Worm (Caenorhabditis elegans) whole organism, late embryonic: ENCODE measurements around the gene clp-7.

Source experiments
- ama-1 ChIP-seq: fragments of 150-350 bp; optimal IDR thresholded peaks from 2 replicates; lab custom pipeline; 2014
- ceh-48 ChIP-seq: sonication (generic microtip); optimal IDR thresholded peaks from 2 replicates; lab custom pipeline; 2016; ENCODE audit warnings: missing genetic modification characterization, inconsistent platforms, missing compliant biosample characterization
- dmd-4 ChIP-seq: sonication (generic microtip); optimal IDR thresholded peaks from 2 replicates; lab custom pipeline; 2016; ENCODE audit warnings: borderline replicate concordance, missing genetic modification characterization, missing compliant biosample characterization
- hlh-30 ChIP-seq: sonication (generic microtip); optimal IDR thresholded peaks from 2 replicates; lab custom pipeline; 2017; ENCODE audit warnings: antibody characterized with exemption, missing genetic modification characterization, missing compliant biosample characterization; ENCODE audit not compliant: insufficient read depth
- tbx-2 ChIP-seq: sonication (generic microtip); optimal IDR thresholded peaks from 2 replicates; lab custom pipeline; 2016; ENCODE audit warnings: missing genetic modification characterization, missing compliant biosample characterization
- unc-42 ChIP-seq: sonication (generic microtip); optimal IDR thresholded peaks from 2 replicates; lab custom pipeline; 2016; ENCODE audit warnings: missing genotype, missing genetic modification characterization, missing compliant biosample characterization
- unc-55 ChIP-seq: sonication (generic microtip); optimal IDR thresholded peaks from 2 replicates; lab custom pipeline; 2017; ENCODE audit warnings: missing biosample characterization, missing genetic modification reagents, missing genetic modification characterization
- ztf-16 ChIP-seq: sonication (generic microtip); optimal IDR thresholded peaks from 2 replicates; lab custom pipeline; 2017; ENCODE audit warnings: missing genetic modification characterization, missing compliant biosample characterization

- TF ChIP-seq ceh-48 (tag; lab: Kevin White, UChicago) = peak; percentile 49
- TF ChIP-seq ama-1 (lab: Kevin White, UChicago) = no peak
- TF ChIP-seq hlh-30 = peak; percentile 97
- peak; percentile 61 for TF ChIP-seq ztf-16 (tag; lab: Kevin White, UChicago)
- peak; percentile 23 for TF ChIP-seq unc-55 (GFP tag; lab: Kevin White, UChicago)
- no peak for TF ChIP-seq dmd-4 (tag; lab: Kevin White, UChicago)
- TF ChIP-seq unc-42 = peak; percentile 94
- peak; percentile 93 for TF ChIP-seq tbx-2
Observed at ce11 chrIV:1419795-1420509, 25.8 kb downstream of the clp-7 start, which contains the start of gene Y77E11A.7.
